Fruit fly (Drosophila melanogaster) whole organism, prepupa: ENCODE measurements around the gene tll.

Experiments used
- CG32006 ChIP-seq: fragments of 200-800 bp; sonication (Bioruptor generic); optimal IDR thresholded peaks from 3 replicates; lab custom pipeline; 2017; ENCODE audit warnings: missing biosample characterization, mild to moderate bottlenecking, missing genetic modification characterization
- CG34406 ChIP-seq: fragments of 200-800 bp; sonication (Bioruptor generic); optimal IDR thresholded peaks from 3 replicates; lab custom pipeline; 2016; ENCODE audit warnings: missing biosample characterization, missing genetic modification characterization
- CG6163 ChIP-seq: fragments of 200-800 bp; sonication (Bioruptor generic); IDR thresholded peaks from 3 replicates; pipeline ENCODE4 v1.3.6; 2022; ENCODE audit warnings: missing biosample characterization, missing genetic modification characterization
- CG6854 ChIP-seq: fragments of 200-800 bp; sonication (Bioruptor generic); optimal IDR thresholded peaks from 2 replicates; lab custom pipeline; 2017; ENCODE audit warnings: missing biosample characterization, mild to moderate bottlenecking, missing genetic modification characterization
- CG8319 ChIP-seq: fragments of 200-800 bp; sonication (Bioruptor generic); optimal IDR thresholded peaks from 3 replicates; lab custom pipeline; 2016; ENCODE audit warnings: missing biosample characterization, missing genetic modification characterization
- Hr39 ChIP-seq: fragments of 200-800 bp; sonication (Bioruptor generic); optimal IDR thresholded peaks from 2 replicates; lab custom pipeline; 2016; ENCODE audit warnings: missing biosample characterization, missing genetic modification characterization
- cyc ChIP-seq: fragments of 200-800 bp; sonication (Bioruptor generic); optimal IDR thresholded peaks from 3 replicates; lab custom pipeline; 2016; ENCODE audit warnings: missing biosample characterization, missing genetic modification characterization
- topi ChIP-seq: fragments of 200-800 bp; sonication (Bioruptor generic); optimal IDR thresholded peaks from 3 replicates; lab custom pipeline; 2016; ENCODE audit warnings: missing biosample characterization, missing genetic modification characterization
- vri ChIP-seq: fragments of 200-800 bp; sonication (Bioruptor generic); optimal IDR thresholded peaks from 3 replicates; lab custom pipeline; 2016; ENCODE audit warnings: missing biosample characterization, mild to moderate bottlenecking, missing genetic modification characterization

DNA sequence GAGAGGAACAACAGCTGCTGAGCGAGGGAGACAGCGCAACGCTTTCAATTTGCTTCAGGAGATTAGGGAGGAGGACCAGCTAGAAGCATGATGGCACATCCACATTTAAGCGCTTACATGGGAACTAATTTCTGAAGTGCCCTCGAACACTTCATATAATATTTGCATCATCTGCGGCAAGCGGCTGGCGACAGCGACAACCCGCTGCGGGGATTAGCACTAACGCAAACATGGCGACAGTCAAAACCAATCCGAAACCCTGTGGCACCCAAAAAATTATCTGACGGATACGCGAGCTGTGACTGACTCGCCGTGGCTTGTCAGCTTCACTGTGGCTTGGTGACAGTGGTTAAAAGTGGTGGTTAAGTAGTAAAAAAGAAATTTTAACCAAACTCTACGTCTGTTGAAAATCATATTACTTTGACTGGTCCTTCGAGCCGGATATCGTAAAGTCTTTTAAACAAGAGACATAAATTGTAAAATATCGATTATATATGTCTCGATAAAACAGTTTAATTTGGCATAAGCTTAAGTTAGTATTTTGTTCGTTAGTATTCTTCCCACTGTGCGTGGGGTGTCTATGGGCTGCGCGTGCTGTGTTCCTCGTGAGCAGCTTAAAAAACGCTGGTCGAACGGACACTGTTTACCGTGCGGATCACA is 7.9 kb downstream of the tll start:
- TF ChIP-seq CG6163 (GFP tag; lab: Robert Waterston, UW) (no peak), CG34406 (no peak), vri (GFP tag; lab: Kevin White, UChicago) (no peak), CG6854 (no peak), cyc (no peak), CG8319 (no peak), Hr39 (no peak), topi (GFP tag; lab: Kevin White, UChicago) (no peak), CG32006 (GFP tag; lab: Kevin White, UChicago) (no peak)
